Fruit fly (Drosophila melanogaster) whole organism, wandering third instar larva: ENCODE results near the gene CG42813.

Source experiments
- CG32264 ChIP-seq: fragments of 200-800 bp; sonication (Bioruptor generic); optimal IDR thresholded peaks from 2 replicates; lab custom pipeline; 2016; ENCODE audit warnings: missing biosample characterization, missing genetic modification characterization
- Hr83 ChIP-seq: fragments of 200-300 bp; sonication (Bioruptor generic); optimal IDR thresholded peaks from 2 replicates; lab custom pipeline; 2016; ENCODE audit warnings: missing biosample characterization, mild to moderate bottlenecking, missing genetic modification characterization, moderate library complexity; ENCODE audit not compliant: poor library complexity, severe bottlenecking
- Jra ChIP-seq: sonication (Bioruptor generic); optimal IDR thresholded peaks from 2 replicates; lab custom pipeline; 2016; ENCODE audit warnings: missing biosample characterization, missing genetic modification characterization
- Myc ChIP-seq: fragments of >200 bp; optimal IDR thresholded peaks from 2 replicates; lab custom pipeline; 2017
- Rel ChIP-seq, 2 experiments: fragments of 200-800 bp; sonication (Bioruptor generic) in 1 of 2; optimal IDR thresholded peaks; 2 replicates in 1 of 2; 3 replicates in 1 of 2; lab custom pipeline; 2016 to 2019; ENCODE audit warnings: mild to moderate bottlenecking in 2 of 2, missing biosample characterization in 2 of 2, missing genetic modification characterization in 2 of 2, moderate library complexity in 1 of 2
- Vsx2 ChIP-seq: fragments of 200-300, 225-300 bp; sonication (Bioruptor generic); optimal IDR thresholded peaks from 2 replicates; lab custom pipeline; 2018; ENCODE audit warnings: missing biosample characterization, missing genetic modification characterization; ENCODE audit not compliant: partially characterized antibody
- br ChIP-seq: fragments of 200-800 bp; sonication (Bioruptor generic); optimal IDR thresholded peaks from 2 replicates; lab custom pipeline; 2016; ENCODE audit warnings: missing biosample characterization, missing genetic modification characterization
- ey ChIP-seq: fragments of 200-800 bp; sonication (Bioruptor generic); optimal IDR thresholded peaks from 2 replicates; lab custom pipeline; 2016; ENCODE audit warnings: missing biosample characterization, missing genetic modification characterization
- foxo ChIP-seq, 2 experiments: fragments of 200-800 bp; sonication (Bioruptor generic); optimal IDR thresholded peaks; 2 replicates in 1 of 2; 3 replicates in 1 of 2; lab custom pipeline; 2016 to 2017; ENCODE audit warnings: missing biosample characterization in 2 of 2, missing genetic modification characterization in 2 of 2
- fru ChIP-seq: fragments of 200-800 bp; sonication (Bioruptor generic); optimal IDR thresholded peaks from 3 replicates; lab custom pipeline; 2016; ENCODE audit warnings: missing biosample characterization, mild to moderate bottlenecking, missing genetic modification characterization
- h ChIP-seq: fragments of 200-800 bp; sonication (Bioruptor generic); optimal IDR thresholded peaks from 3 replicates; lab custom pipeline; 2016; ENCODE audit warnings: missing biosample characterization, mild to moderate bottlenecking, missing genetic modification characterization
- lola ChIP-seq: fragments of >200 bp; optimal IDR thresholded peaks from 2 replicates; lab custom pipeline; 2017; ENCODE audit warnings: missing biosample characterization, missing genetic modification characterization
- psq ChIP-seq: fragments of 200-800 bp; sonication (Bioruptor generic); optimal IDR thresholded peaks from 3 replicates; lab custom pipeline; 2017; ENCODE audit warnings: missing biosample characterization, mild to moderate bottlenecking, missing genetic modification characterization, moderate library complexity
- rgr ChIP-seq: fragments of 200-800 bp; sonication (Bioruptor generic); optimal IDR thresholded peaks from 3 replicates; lab custom pipeline; 2016; ENCODE audit warnings: missing biosample characterization, mild to moderate bottlenecking, missing genetic modification characterization

dm6 chr3R:27225490-27225889, 2.9 kb downstream of the CG42813 start:
- TF ChIP-seq h (no peak), Rel (GFP tag; optimal IDR thresholded peaks at IDR 0.05; lab: Kevin White, UChicago) (no peak), Rel (tag; optimal IDR thresholded peaks at IDR 0.05; lab: Kevin White, UChicago) (no peak), Hr83 (GFP tag; lab: Kevin White, UChicago) (no peak), br (GFP tag; lab: Kevin White, UChicago) (no peak), Myc (lab: Kevin White, UChicago) (no peak), fru (GFP tag; lab: Kevin White, UChicago) (no peak), psq (GFP tag; lab: Kevin White, UChicago) (no peak), Jra (GFP tag; lab: Kevin White, UChicago) (no peak), ey (GFP tag; lab: Kevin White, UChicago) (no peak), CG32264 (GFP tag; lab: Kevin White, UChicago) (no peak), lola (no peak), rgr (no peak), foxo (GFP tag; optimal IDR thresholded peaks at IDR 0.05; lab: Kevin White, UChicago) (no peak), Vsx2 (GFP tag; lab: Kevin White, UChicago) (no peak)
